Fruit fly (Drosophila melanogaster) whole organism, embryonic: ENCODE measurements around the gene prd.

Source experiments
- Aef1 ChIP-seq: fragments of 200-800 bp; sonication (Bioruptor generic); IDR thresholded peaks from 3 replicates; pipeline ENCODE4 v1.3.6; 2022; ENCODE audit warnings: missing biosample characterization, missing genetic modification characterization
- Bgb ChIP-seq: fragments of 200-800 bp; sonication (Bioruptor generic); IDR thresholded peaks from 2 replicates; pipeline ENCODE4 v1.3.6; 2022; ENCODE audit warnings: missing biosample characterization, missing genetic modification characterization; ENCODE audit not compliant: partially characterized antibody
- CG10147 ChIP-seq: fragments of 200-800 bp; sonication (Bioruptor generic); optimal IDR thresholded peaks from 2 replicates; lab custom pipeline; 2019; ENCODE audit warnings: missing biosample characterization, mild to moderate bottlenecking, missing genetic modification characterization, moderate library complexity
- CG10979 ChIP-seq: fragments of 200-800 bp; sonication (Bioruptor generic); optimal IDR thresholded peaks from 2 replicates; lab custom pipeline; 2018; ENCODE audit warnings: missing biosample characterization, mild to moderate bottlenecking, missing genetic modification characterization, moderate library complexity
- CG11398 ChIP-seq: fragments of 200-800 bp; sonication (Bioruptor generic); optimal IDR thresholded peaks from 2 replicates; lab custom pipeline; 2016; ENCODE audit warnings: missing biosample characterization, missing genetic modification characterization
- CG11560 ChIP-seq: fragments of 200-800 bp; sonication (Bioruptor generic); IDR thresholded peaks from 3 replicates; pipeline ENCODE4 v1.3.6; 2022; ENCODE audit warnings: missing biosample characterization, missing genetic modification characterization
- CG11696 ChIP-seq: fragments of 200-800 bp; sonication (Bioruptor generic); IDR thresholded peaks from 2 replicates; pipeline ENCODE4 v1.3.6; 2022; ENCODE audit warnings: missing biosample characterization, missing genetic modification characterization
- CG12299 ChIP-seq: fragments of 200-800 bp; sonication (Bioruptor generic); optimal IDR thresholded peaks from 2 replicates; lab custom pipeline; 2018; ENCODE audit warnings: missing biosample characterization, mild to moderate bottlenecking, missing genetic modification characterization
- CG17568 ChIP-seq: fragments of 200-800 bp; sonication (Bioruptor generic); optimal IDR thresholded peaks from 2 replicates; lab custom pipeline; 2018; ENCODE audit warnings: missing biosample characterization, mild to moderate bottlenecking, missing genetic modification characterization, moderate library complexity
- CG34224 ChIP-seq: fragments of 200-800 bp; sonication (Bioruptor generic); IDR thresholded peaks from 3 replicates; pipeline ENCODE4 v1.3.6; 2022; ENCODE audit warnings: missing biosample characterization, missing genetic modification characterization; ENCODE audit not compliant: partially characterized antibody
- CG34422 ChIP-seq: fragments of 200-800 bp; sonication (Bioruptor generic); IDR thresholded peaks from 3 replicates; pipeline ENCODE4 v1.3.6; 2022; ENCODE audit warnings: missing biosample characterization, missing genetic modification characterization
- CG3847 ChIP-seq: fragments of 200-800 bp; sonication (Bioruptor generic); IDR thresholded peaks from 2 replicates; pipeline ENCODE4 v1.3.6; 2022; ENCODE audit warnings: missing biosample characterization, missing genetic modification characterization
- CG6272 ChIP-seq: fragments of 200-800 bp; sonication (Bioruptor generic); IDR thresholded peaks from 2 replicates; pipeline ENCODE4 v1.3.6; 2022; ENCODE audit warnings: missing biosample characterization, missing genetic modification characterization
- CG6791 ChIP-seq: fragments of 200-800 bp; sonication (Bioruptor generic); IDR thresholded peaks from 3 replicates; pipeline ENCODE4 v1.3.6; 2022; ENCODE audit warnings: missing biosample characterization, missing genetic modification characterization; ENCODE audit not compliant: partially characterized antibody
- CG8924 ChIP-seq: fragments of 200-800 bp; optimal IDR thresholded peaks from 3 replicates; lab custom pipeline; 2019; ENCODE audit warnings: missing biosample characterization, mild to moderate bottlenecking, missing genetic modification characterization, moderate library complexity
- CHES-1-like ChIP-seq: fragments of 200-800 bp; sonication (Bioruptor generic); optimal IDR thresholded peaks from 2 replicates; lab custom pipeline; 2016; ENCODE audit warnings: missing biosample characterization, missing genetic modification characterization
- CkIIα-i1 ChIP-seq: fragments of 200-800 bp; sonication (Bioruptor generic); IDR thresholded peaks from 2 replicates; pipeline ENCODE4 v1.3.6; 2022; ENCODE audit warnings: missing biosample characterization, missing genetic modification characterization
- Dref ChIP-seq: fragments of 200-800 bp; sonication (Bioruptor generic); IDR thresholded peaks from 2 replicates; pipeline ENCODE4 v1.3.6; 2022; ENCODE audit warnings: missing biosample characterization, missing genetic modification characterization
- Ets97D ChIP-seq: fragments of 200-800 bp; sonication (Bioruptor generic); optimal IDR thresholded peaks from 3 replicates; lab custom pipeline; 2016; ENCODE audit warnings: missing biosample characterization, missing genetic modification characterization
- HLH4C ChIP-seq: fragments of 200-800 bp; sonication (Bioruptor generic); IDR thresholded peaks from 3 replicates; pipeline ENCODE4 v1.3.6; 2022; ENCODE audit warnings: missing biosample characterization, missing genetic modification characterization; ENCODE audit not compliant: partially characterized antibody
- Hr3 ChIP-seq: fragments of 200-800 bp; sonication (Bioruptor generic); optimal IDR thresholded peaks from 3 replicates; lab custom pipeline; 2016; ENCODE audit warnings: missing biosample characterization, missing genetic modification characterization
- Lpt ChIP-seq: fragments of >200 bp; optimal IDR thresholded peaks from 2 replicates; lab custom pipeline; 2018; ENCODE audit warnings: missing biosample characterization, missing genetic modification characterization
- Nf-YC ChIP-seq: fragments of 200-800 bp; optimal IDR thresholded peaks from 3 replicates; lab custom pipeline; 2019; ENCODE audit warnings: missing biosample characterization, mild to moderate bottlenecking, missing genetic modification characterization, moderate library complexity
- Opbp ChIP-seq: fragments of 200-800 bp; sonication (Bioruptor generic); IDR thresholded peaks from 3 replicates; pipeline ENCODE4 v1.3.6; 2022; ENCODE audit warnings: missing biosample characterization, missing genetic modification characterization; ENCODE audit not compliant: partially characterized antibody
- Poxn ChIP-seq: fragments of 200-800 bp; sonication (Bioruptor generic); IDR thresholded peaks from 2 replicates; pipeline ENCODE4 v1.3.6; 2022; ENCODE audit warnings: missing biosample characterization, missing genetic modification characterization
- Sry-δ ChIP-seq: fragments of 200-800 bp; sonication (Bioruptor generic); optimal IDR thresholded peaks from 2 replicates; lab custom pipeline; 2016; ENCODE audit warnings: missing biosample characterization, missing genetic modification characterization
- Trl ChIP-seq, 3 experiments: fragments of >200 bp in 2 of 3; fragments of 200-800 bp in 1 of 3; sonication (Bioruptor generic) in 1 of 3; optimal IDR thresholded peaks; 2 replicates in 1 of 3; 3 replicates in 2 of 3; lab custom pipeline; 2016 to 2017; ENCODE audit warnings: missing biosample characterization in 1 of 3, missing genetic modification characterization in 1 of 3
- bbx ChIP-seq: fragments of 200-800 bp; sonication (Bioruptor generic); IDR thresholded peaks from 2 replicates; pipeline ENCODE4 v1.3.6; 2022; ENCODE audit warnings: missing biosample characterization, missing genetic modification characterization; ENCODE audit not compliant: partially characterized antibody
- btn ChIP-seq: fragments of 200-800 bp; sonication (Bioruptor generic); optimal IDR thresholded peaks from 2 replicates; lab custom pipeline; 2016; ENCODE audit warnings: missing biosample characterization, missing genetic modification characterization
- chinmo ChIP-seq: fragments of 200-800 bp; sonication (Bioruptor generic); IDR thresholded peaks from 4 replicates; pipeline ENCODE4 v1.3.6; 2022; ENCODE audit warnings: missing biosample characterization, missing genetic modification characterization; ENCODE audit not compliant: partially characterized antibody
- croc ChIP-seq: fragments of 200-800 bp; sonication (Bioruptor generic); conservative IDR thresholded peaks from 3 replicates; pipeline ENCODE4 v1.3.6; 2022; ENCODE audit warnings: missing biosample characterization, missing genetic modification characterization
- en ChIP-seq: fragments of 200-800 bp; sonication (Bioruptor generic); optimal IDR thresholded peaks from 2 replicates; lab custom pipeline; 2016; ENCODE audit warnings: missing biosample characterization, missing genetic modification characterization
- kay ChIP-seq: fragments of 200-800 bp; sonication (Bioruptor generic); optimal IDR thresholded peaks from 2 replicates; lab custom pipeline; 2016; ENCODE audit warnings: missing biosample characterization, missing genetic modification characterization
- lilli ChIP-seq: fragments of 200-800 bp; sonication (Bioruptor generic); optimal IDR thresholded peaks from 3 replicates; lab custom pipeline; 2016; ENCODE audit warnings: missing biosample characterization, missing genetic modification characterization
- org-1 ChIP-seq: fragments of 200-800 bp; sonication (Bioruptor generic); optimal IDR thresholded peaks from 2 replicates; lab custom pipeline; 2017; ENCODE audit warnings: missing biosample characterization, missing genetic modification characterization
- prd ChIP-seq, 3 experiments: fragments of >200 bp in 2 of 3; fragments of 200-800 bp in 1 of 3; sonication (Bioruptor generic) in 1 of 3; optimal IDR thresholded peaks in 2 of 3; IDR thresholded peaks in 1 of 3; 2 replicates in 2 of 3; 3 replicates in 1 of 3; pipeline versions ENCODE4 v1.3.6 to Lab custom; 2017 to 2022; ENCODE audit warnings: missing biosample characterization in 1 of 3, missing genetic modification characterization in 1 of 3
- psq ChIP-seq: fragments of 200-800 bp; sonication (Bioruptor generic); optimal IDR thresholded peaks from 2 replicates; lab custom pipeline; 2017; ENCODE audit warnings: missing biosample characterization, missing genetic modification characterization
- row ChIP-seq: fragments of 200-800 bp; sonication (Bioruptor generic); IDR thresholded peaks from 3 replicates; pipeline ENCODE4 v1.3.6; 2022; ENCODE audit warnings: missing biosample characterization, missing genetic modification characterization
- sim ChIP-seq: fragments of 200-800 bp; sonication (Bioruptor generic); IDR thresholded peaks from 2 replicates; pipeline ENCODE4 v1.3.6; 2022; ENCODE audit warnings: missing biosample characterization, missing genetic modification characterization
- stwl ChIP-seq: fragments of 200-800 bp; sonication (Bioruptor generic); optimal IDR thresholded peaks from 3 replicates; lab custom pipeline; 2018; ENCODE audit warnings: missing biosample characterization, mild to moderate bottlenecking, missing genetic modification characterization, moderate library complexity
- tll ChIP-seq, 2 experiments: fragments of 200-800 bp in 1 of 2; fragments of >200 bp in 1 of 2; sonication (Bioruptor generic) in 1 of 2; optimal IDR thresholded peaks; 2 replicates each; lab custom pipeline; 2017 to 2019; ENCODE audit warnings: missing biosample characterization in 2 of 2, missing genetic modification characterization in 2 of 2, mild to moderate bottlenecking in 1 of 2, moderate library complexity in 1 of 2
- tna ChIP-seq: fragments of 200-800 bp; sonication (Bioruptor generic); IDR thresholded peaks from 2 replicates; pipeline ENCODE4 v1.3.6; 2022; ENCODE audit warnings: missing biosample characterization, missing genetic modification characterization; ENCODE audit not compliant: partially characterized antibody
- toy ChIP-seq: fragments of 200-800 bp; sonication (Bioruptor generic); IDR thresholded peaks from 2 replicates; pipeline ENCODE4 v1.3.6; 2022; ENCODE audit warnings: missing biosample characterization, missing genetic modification characterization
- trem ChIP-seq: fragments of 200-800 bp; optimal IDR thresholded peaks from 3 replicates; lab custom pipeline; 2019; ENCODE audit warnings: missing biosample characterization, mild to moderate bottlenecking, missing genetic modification characterization, moderate library complexity
- unc-4 ChIP-seq: fragments of 200-800 bp; sonication (Bioruptor generic); IDR thresholded peaks from 2 replicates; pipeline ENCODE4 v1.3.6; 2022; ENCODE audit warnings: missing biosample characterization, missing genetic modification characterization; ENCODE audit not compliant: partially characterized antibody
- vvl ChIP-seq: fragments of 200-800 bp; sonication (Bioruptor generic); IDR thresholded peaks from 2 replicates; pipeline ENCODE4 v1.3.6; 2022; ENCODE audit warnings: missing biosample characterization, missing genetic modification characterization
- zfh2 ChIP-seq: fragments of 200-800 bp; sonication (Bioruptor generic); optimal IDR thresholded peaks from 2 replicates; lab custom pipeline; 2016; ENCODE audit warnings: missing biosample characterization, missing genetic modification characterization

The prd gene

DNA sequence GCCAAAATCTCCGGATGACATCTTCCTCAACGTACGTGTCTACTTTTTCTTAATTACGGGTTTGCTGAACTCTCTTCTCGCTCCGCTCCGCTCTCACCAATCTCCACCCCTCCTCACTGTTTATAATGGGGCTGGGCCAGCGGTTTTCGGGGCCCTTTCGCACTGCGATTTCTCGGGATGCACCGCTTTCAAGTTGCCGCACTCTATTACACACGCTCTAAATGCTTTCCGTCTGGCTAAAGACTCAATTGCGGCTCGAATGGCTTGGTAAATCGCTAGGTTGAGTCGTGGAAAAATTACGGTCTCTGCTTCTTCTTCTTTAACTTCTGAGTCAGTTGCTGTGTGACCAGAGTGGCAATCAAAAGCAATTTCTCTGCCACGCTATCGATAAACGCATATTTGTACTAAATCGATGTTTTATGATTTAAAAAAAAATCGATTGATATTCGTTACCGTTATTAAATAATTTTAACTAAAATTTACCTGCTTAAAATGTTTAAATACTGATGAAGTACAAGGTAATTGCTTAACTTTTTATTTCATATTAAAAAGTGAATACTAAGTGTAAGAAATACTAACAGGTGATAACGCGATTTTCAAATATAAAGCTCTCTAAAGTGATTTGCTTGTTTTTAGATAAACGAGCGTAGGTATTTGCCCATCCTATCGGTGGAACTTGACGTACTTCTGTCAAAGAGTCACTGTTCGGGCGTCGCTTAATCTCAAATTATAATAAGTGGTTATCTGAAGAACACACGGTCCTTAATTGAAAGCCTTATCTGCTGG lies 23.3 kb upstream of the prd start, which contains the start of the genes Rab6 and Phae1 (continued):
- TF ChIP-seq Aef1 (GFP tag; lab: Robert Waterston, UW): no peak
- TF ChIP-seq Sry-δ (GFP tag; lab: Kevin White, UChicago): peak; percentile 70
- TF ChIP-seq zfh2 (GFP tag; lab: Kevin White, UChicago): no peak
- peak; percentile 14 for TF ChIP-seq lilli (GFP tag; lab: Kevin White, UChicago)
- TF ChIP-seq Ets97D (GFP tag; lab: Kevin White, UChicago): peak; percentile 55
- no peak for TF ChIP-seq CG8924 (tag; lab: Kevin White, UChicago)
- TF ChIP-seq trem (tag; lab: Kevin White, UChicago): peak; percentile 77
- no peak for TF ChIP-seq CG10979 (tag; lab: Kevin White, UChicago)
- no peak for TF ChIP-seq psq (GFP tag; lab: Kevin White, UChicago)
- no peak for TF ChIP-seq Lpt
- peak; percentile 40 for TF ChIP-seq Nf-YC (tag; lab: Kevin White, UChicago)
- TF ChIP-seq HLH4C (GFP tag; lab: Robert Waterston, UW): peak; percentile 87
- TF ChIP-seq bbx (GFP tag; lab: Robert Waterston, UW): peak; percentile 83; the same call in 1 of the 2 replicates
- TF ChIP-seq CG6272 (GFP tag; lab: Robert Waterston, UW): no peak
- peak; percentile 4 for TF ChIP-seq CG10147 (GFP tag; lab: Kevin White, UChicago)
- TF ChIP-seq tna (GFP tag; lab: Robert Waterston, UW): peak; percentile 55; the same call in 1 of the 2 replicates
- TF ChIP-seq unc-4: peak; percentile 83
- no peak for TF ChIP-seq en (GFP tag; lab: Kevin White, UChicago)
- peak; percentile 67; the same call in 2 of the 3 replicates for TF ChIP-seq Opbp (GFP tag; lab: Robert Waterston, UW)
- peak; percentile 14 for TF ChIP-seq CG12299
- TF ChIP-seq CG34224 (GFP tag; lab: Robert Waterston, UW): peak; percentile 71
- no peak for TF ChIP-seq croc
- TF ChIP-seq Trl (optimal IDR thresholded peaks at IDR 0.05; lab: Kevin White, UChicago): peak; percentile 66 to 68
- TF ChIP-seq Trl (GFP tag; optimal IDR thresholded peaks at IDR 0.05; lab: Kevin White, UChicago): no peak
- peak; percentile 94 for TF ChIP-seq kay (GFP tag; lab: Kevin White, UChicago)
- peak; percentile 36; the same call in 1 of the 2 replicates for TF ChIP-seq vvl (GFP tag; lab: Robert Waterston, UW)
- no peak for TF ChIP-seq CG11696
- peak in 1 of 2 experiments; percentile 40 for TF ChIP-seq tll (GFP tag; optimal IDR thresholded peaks at IDR 0.05; lab: Kevin White, UChicago)
- no peak for TF ChIP-seq CG17568 (GFP tag; lab: Kevin White, UChicago)
- no peak for TF ChIP-seq Poxn
- peak; percentile 98 for TF ChIP-seq stwl
- peak; percentile 83; the same call in 2 of the 3 replicates for TF ChIP-seq CG11560
- 0 out of 3 replicates have a peak, but pooled peaks have one; percentile 24 for TF ChIP-seq row
- TF ChIP-seq Hr3 (GFP tag; lab: Kevin White, UChicago): no peak
- TF ChIP-seq CkIIα-i1 (GFP tag; lab: Robert Waterston, UW): no peak
- no peak for TF ChIP-seq toy
- TF ChIP-seq CHES-1-like (GFP tag; lab: Kevin White, UChicago): peak; percentile 41
- TF ChIP-seq Bgb: peak; percentile 87
- TF ChIP-seq Dref (GFP tag; lab: Robert Waterston, UW): peak; percentile 88
- TF ChIP-seq CG3847 (GFP tag; lab: Robert Waterston, UW): peak; percentile 30; the same call in 1 of the 2 replicates
- no peak for TF ChIP-seq org-1 (GFP tag; lab: Kevin White, UChicago)
- peak; percentile 85; the same call in 1 of the 3 replicates for TF ChIP-seq CG34422
- no peak for TF ChIP-seq prd (optimal IDR thresholded peaks at IDR 0.05; lab: Kevin White, UChicago)
- no peak for TF ChIP-seq prd (GFP tag; IDR thresholded peaks at IDR 0.05; lab: Robert Waterston, UW)
- peak; percentile 84 for TF ChIP-seq chinmo (GFP tag; lab: Robert Waterston, UW)
- TF ChIP-seq btn: no peak
- TF ChIP-seq sim (GFP tag; lab: Robert Waterston, UW): no peak
- TF ChIP-seq CG6791 (GFP tag; lab: Robert Waterston, UW): peak; percentile 81
- TF ChIP-seq CG11398 (GFP tag; lab: Kevin White, UChicago): no peak
